Worm (Caenorhabditis elegans) whole organism, young adult: ENCODE data around the gene Y54G2A.12.

ENCODE experiments used
- B0019.2 ChIP-seq: fragments of 200-800 bp; sonication (Bioruptor generic); conservative IDR thresholded peaks from 2 replicates; pipeline ENCODE4 v1.3.6; 2022; ENCODE audit warnings: missing genetic modification reagents, missing genetic modification characterization, missing compliant biosample characterization
- D2030.7 ChIP-seq: fragments of 200-800 bp; sonication (Bioruptor generic); IDR thresholded peaks from 2 replicates; pipeline ENCODE4 v1.3.6; 2022; ENCODE audit warnings: missing genetic modification reagents, missing genetic modification characterization, missing compliant biosample characterization
- F33H1.4 ChIP-seq: fragments of 200-800 bp; sonication (Bioruptor generic); IDR thresholded peaks from 2 replicates; pipeline ENCODE4 v1.3.6; 2022; ENCODE audit warnings: missing genetic modification reagents, missing genetic modification characterization, missing compliant biosample characterization
- F39B2.1 ChIP-seq: fragments of 200-800 bp; sonication (Bioruptor generic); IDR thresholded peaks from 2 replicates; pipeline ENCODE4 v1.3.6; 2022; ENCODE audit warnings: missing genetic modification reagents, missing genetic modification characterization, missing compliant biosample characterization
- Y53F4B.3 ChIP-seq: fragments of 200-800 bp; sonication (Bioruptor generic); IDR thresholded peaks from 2 replicates; pipeline ENCODE4 v1.3.6; 2022; ENCODE audit warnings: missing genetic modification reagents, missing genetic modification characterization, missing compliant biosample characterization
- Y53G8AR.9 ChIP-seq: fragments of 200-800 bp; sonication (Bioruptor generic); conservative IDR thresholded peaks from 2 replicates; pipeline ENCODE4 v1.3.6; 2022; ENCODE audit warnings: missing genetic modification reagents, missing genetic modification characterization, missing compliant biosample characterization
- Y56A3A.18 ChIP-seq: fragments of 200-800 bp; sonication (Bioruptor generic); IDR thresholded peaks from 2 replicates; pipeline ENCODE4 v1.3.6; 2022; ENCODE audit warnings: missing genetic modification reagents, missing genetic modification characterization, missing compliant biosample characterization
- Y67H2A.10 ChIP-seq: fragments of 200-800 bp; sonication (Bioruptor generic); conservative IDR thresholded peaks from 2 replicates; pipeline ENCODE4 v1.3.6; 2022; ENCODE audit warnings: missing genetic modification reagents, missing genetic modification characterization, missing compliant biosample characterization
- Y79H2A.3 ChIP-seq: fragments of 200-800 bp; sonication (Bioruptor generic); conservative IDR thresholded peaks from 2 replicates; pipeline ENCODE4 v1.3.6; 2022; ENCODE audit warnings: missing genetic modification reagents, missing genetic modification characterization, missing compliant biosample characterization
- Y95B8A.8 ChIP-seq: fragments of 200-800 bp; sonication (Bioruptor generic); IDR thresholded peaks from 2 replicates; pipeline ENCODE4 v1.3.6; 2022; ENCODE audit warnings: missing genetic modification reagents, missing genetic modification characterization, missing compliant biosample characterization
- aptf-3 ChIP-seq: fragments of 200-800 bp; sonication (Bioruptor generic); IDR thresholded peaks from 2 replicates; pipeline ENCODE4 v1.3.6; 2022; ENCODE audit warnings: missing genetic modification characterization, missing compliant biosample characterization
- attf-3 ChIP-seq: fragments of 200-800 bp; sonication (Bioruptor generic); conservative IDR thresholded peaks from 2 replicates; pipeline ENCODE4 v1.3.6; 2022; ENCODE audit warnings: missing genetic modification reagents, missing genetic modification characterization, missing compliant biosample characterization
- attf-6 ChIP-seq: fragments of 200-800 bp; sonication (Bioruptor generic); IDR thresholded peaks from 2 replicates; pipeline ENCODE4 v1.3.6; 2022; ENCODE audit warnings: missing genetic modification reagents, missing genetic modification characterization, missing compliant biosample characterization
- bed-1 ChIP-seq: fragments of 200-800 bp; sonication (Bioruptor generic); IDR thresholded peaks from 2 replicates; pipeline ENCODE4 v1.3.6; 2022; ENCODE audit warnings: missing genetic modification reagents, missing genetic modification characterization, missing compliant biosample characterization
- ceh-100 ChIP-seq: fragments of 200-800 bp; sonication (Bioruptor generic); IDR thresholded peaks from 2 replicates; pipeline ENCODE4 v1.3.6; 2022; ENCODE audit warnings: missing genetic modification reagents, missing genetic modification characterization, missing compliant biosample characterization
- ceh-40 ChIP-seq: fragments of 200-800 bp; sonication (Bioruptor generic); IDR thresholded peaks from 2 replicates; pipeline ENCODE4 v1.3.6; 2022; ENCODE audit warnings: missing genetic modification characterization, missing compliant biosample characterization
- ceh-58 ChIP-seq: fragments of 200-800 bp; sonication (Bioruptor generic); IDR thresholded peaks from 2 replicates; pipeline ENCODE4 v1.3.6; 2022; ENCODE audit warnings: missing genetic modification characterization, missing compliant biosample characterization
- ceh-91 ChIP-seq: fragments of 200-800 bp; sonication (Bioruptor generic); IDR thresholded peaks from 2 replicates; pipeline ENCODE4 v1.3.6; 2022; ENCODE audit warnings: missing genetic modification reagents, missing genetic modification characterization, missing compliant biosample characterization
- dox-1 ChIP-seq: fragments of 200-800 bp; sonication (Bioruptor generic); IDR thresholded peaks from 2 replicates; pipeline ENCODE4 v1.3.6; 2022; ENCODE audit warnings: missing genetic modification reagents, missing genetic modification characterization, missing compliant biosample characterization
- egl-18 ChIP-seq: fragments of 200-800 bp; sonication (Bioruptor generic); IDR thresholded peaks from 2 replicates; pipeline ENCODE4 v1.3.6; 2022; ENCODE audit warnings: missing genetic modification reagents, missing genetic modification characterization, missing compliant biosample characterization
- ekl-4 ChIP-seq: fragments of 200-800 bp; sonication (Bioruptor generic); IDR thresholded peaks from 2 replicates; pipeline ENCODE4 v1.3.6; 2022; ENCODE audit warnings: missing genetic modification reagents, missing genetic modification characterization, missing compliant biosample characterization
- hsf-1 ChIP-seq: fragments of 200-800 bp; sonication (Bioruptor generic); IDR thresholded peaks from 2 replicates; pipeline ENCODE4 v1.3.6; 2022; ENCODE audit warnings: missing genetic modification reagents, missing genetic modification characterization, missing compliant biosample characterization
- let-607 ChIP-seq, 2 experiments: fragments of 200-800 bp in 1 of 2; sonication (Bioruptor generic) in 1 of 2; sonication (generic microtip) in 1 of 2; optimal IDR thresholded peaks; 2 replicates each; lab custom pipeline; 2016 to 2018; ENCODE audit warnings: mild to moderate bottlenecking in 2 of 2, missing compliant biosample characterization in 2 of 2, missing genetic modification characterization in 2 of 2, moderate library complexity in 2 of 2, missing genotype in 1 of 2
- lin-26 ChIP-seq: fragments of 200-800 bp; sonication (Bioruptor generic); IDR thresholded peaks from 2 replicates; pipeline ENCODE4 v1.3.6; 2022; ENCODE audit warnings: missing genetic modification reagents, missing genetic modification characterization, missing compliant biosample characterization
- lsy-27 ChIP-seq: sonication (generic microtip); optimal IDR thresholded peaks from 2 replicates; lab custom pipeline; 2017; ENCODE audit warnings: missing genetic modification characterization, mild to moderate bottlenecking, missing compliant biosample characterization, antibody characterized with exemption, missing genotype, borderline replicate concordance; ENCODE audit not compliant: insufficient read depth
- madf-3 ChIP-seq: fragments of 200-800 bp; sonication (Bioruptor generic); IDR thresholded peaks from 2 replicates; pipeline ENCODE4 v1.3.6; 2022; ENCODE audit warnings: missing genetic modification reagents, missing genetic modification characterization, missing compliant biosample characterization
- madf-6 ChIP-seq: fragments of 200-800 bp; sonication (Bioruptor generic); IDR thresholded peaks from 2 replicates; pipeline ENCODE4 v1.3.6; 2022; ENCODE audit warnings: missing genetic modification reagents, missing genetic modification characterization, missing compliant biosample characterization
- nfyb-1 ChIP-seq: fragments of 200-800 bp; sonication (Bioruptor generic); IDR thresholded peaks from 2 replicates; pipeline ENCODE4 v1.3.6; 2022; ENCODE audit warnings: missing genetic modification reagents, missing genetic modification characterization, missing compliant biosample characterization
- pbrm-1 ChIP-seq: fragments of 200-800 bp; sonication (Bioruptor generic); IDR thresholded peaks from 2 replicates; pipeline ENCODE4 v1.3.6; 2022; ENCODE audit warnings: missing genetic modification reagents, missing genetic modification characterization, missing compliant biosample characterization
- rcor-1 ChIP-seq: fragments of 200-800 bp; sonication (Bioruptor generic); IDR thresholded peaks from 2 replicates; pipeline ENCODE4 v1.3.6; 2022; ENCODE audit warnings: missing genetic modification reagents, missing genetic modification characterization, missing compliant biosample characterization
- ztf-25 ChIP-seq: fragments of 200-800 bp; sonication (Bioruptor generic); IDR thresholded peaks from 2 replicates; pipeline ENCODE4 v1.3.6; 2022; ENCODE audit warnings: missing genetic modification reagents, missing genetic modification characterization, missing compliant biosample characterization

Y54G2A.12 gene

DNA sequence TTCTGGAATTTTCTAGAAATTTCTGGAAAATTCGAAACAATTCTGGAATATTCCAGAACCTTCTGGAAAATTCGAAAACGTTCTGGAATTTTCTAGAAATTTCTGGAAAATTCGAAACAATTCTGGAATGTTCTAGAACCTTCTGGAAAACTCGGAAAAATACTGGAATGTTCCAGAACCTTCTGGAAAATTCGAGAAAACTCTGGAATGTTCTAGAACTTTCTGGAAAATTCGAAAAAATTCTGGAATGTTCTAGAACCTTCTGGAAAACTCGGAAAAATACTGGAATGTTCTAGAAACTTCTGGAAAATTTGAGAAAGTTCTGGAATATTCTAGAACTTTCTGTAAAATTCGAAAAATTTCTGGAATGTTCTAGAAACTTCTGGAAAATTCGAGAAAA lies 26.6 kb downstream of the Y54G2A.12 start (continued):
- peak; percentile 84 for TF ChIP-seq D2030.7 (GFP tag; lab: Robert Waterston, UW)
- peak; percentile 68 for TF ChIP-seq ceh-91 (GFP tag; lab: Robert Waterston, UW)
- TF ChIP-seq Y95B8A.8 (GFP tag; lab: Robert Waterston, UW), result peak; percentile 88
- peak; percentile 55; the same call in 1 of the 2 replicates for TF ChIP-seq attf-3
- peak; percentile 86 for TF ChIP-seq ceh-40
- peak; percentile 66; the same call in 1 of the 2 replicates for TF ChIP-seq Y53G8AR.9 (GFP tag; lab: Robert Waterston, UW)
- 0 out of 2 replicates have a peak, but pooled peaks have one; percentile 46 for TF ChIP-seq bed-1
- peak; percentile 99 for TF ChIP-seq hsf-1 (GFP tag; lab: Robert Waterston, UW)
- TF ChIP-seq B0019.2 (GFP tag; lab: Robert Waterston, UW), result peak; percentile 74
- TF ChIP-seq lin-26 (GFP tag; lab: Robert Waterston, UW), result peak; percentile 73
- peak; percentile 95 for TF ChIP-seq dox-1
- TF ChIP-seq Y79H2A.3, result peak; percentile 94

DNA sequence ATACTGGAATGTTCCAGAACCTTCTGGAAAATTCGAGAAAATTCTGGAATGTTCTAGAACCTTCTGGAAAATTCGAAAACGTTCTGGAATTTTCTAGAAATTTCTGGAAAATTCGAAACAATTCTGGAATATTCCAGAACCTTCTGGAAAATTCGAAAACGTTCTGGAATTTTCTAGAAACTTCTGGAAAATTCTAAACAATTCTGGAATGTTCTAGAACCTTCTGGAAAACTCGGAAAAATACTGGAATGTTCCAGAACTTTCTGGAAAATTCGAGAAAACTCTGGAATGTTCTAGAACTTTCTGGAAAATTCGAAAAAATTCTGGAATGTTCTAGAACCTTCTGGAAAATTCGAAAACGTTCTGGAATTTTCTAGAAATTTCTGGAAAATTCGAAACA lies 27.2 kb downstream of the Y54G2A.12 start:
- TF ChIP-seq B0019.2 (GFP tag; lab: Robert Waterston, UW) (peak; percentile 34; the same call in 1 of the 2 replicates), Y56A3A.18 (peak; percentile 49), Y53F4B.3 (peak; percentile 76), ztf-25 (GFP tag; lab: Robert Waterston, UW) (0 out of 2 replicates have a peak, but pooled peaks have one; percentile 58), ceh-40 (peak; percentile 84), pbrm-1 (GFP tag; lab: Robert Waterston, UW) (peak; percentile 41; the same call in 1 of the 2 replicates), aptf-3 (GFP tag; lab: Robert Waterston, UW) (peak; percentile 87), madf-3 (GFP tag; lab: Robert Waterston, UW) (peak; percentile 72; the same call in 1 of the 2 replicates), ekl-4 (GFP tag; lab: Robert Waterston, UW) (peak; percentile 90), ceh-91 (GFP tag; lab: Robert Waterston, UW) (peak; percentile 32; the same call in 1 of the 2 replicates), F39B2.1 (GFP tag; lab: Robert Waterston, UW) (peak; percentile 89), rcor-1 (peak; percentile 53; the same call in 1 of the 2 replicates), ceh-100 (peak; percentile 50; the same call in 1 of the 2 replicates), nfyb-1 (GFP tag; lab: Robert Waterston, UW) (peak; percentile 64; the same call in 1 of the 2 replicates), hsf-1 (GFP tag; lab: Robert Waterston, UW) (peak; percentile 99), egl-18 (GFP tag; lab: Robert Waterston, UW) (peak; percentile 67; the same call in 1 of the 2 replicates), Y95B8A.8 (GFP tag; lab: Robert Waterston, UW) (peak; percentile 86), attf-6 (GFP tag; lab: Robert Waterston, UW) (0 out of 2 replicates have a peak, but pooled peaks have one; percentile 32), Y67H2A.10 (GFP tag; lab: Robert Waterston, UW) (peak; percentile 32; the same call in 1 of the 2 replicates), dox-1 (peak; percentile 77), F33H1.4 (peak; percentile 46; the same call in 1 of the 2 replicates), madf-6 (GFP tag; lab: Robert Waterston, UW) (peak; percentile 63), Y79H2A.3 (peak; percentile 71; the same call in 1 of the 2 replicates), D2030.7 (GFP tag; lab: Robert Waterston, UW) (peak; percentile 72)

DNA sequence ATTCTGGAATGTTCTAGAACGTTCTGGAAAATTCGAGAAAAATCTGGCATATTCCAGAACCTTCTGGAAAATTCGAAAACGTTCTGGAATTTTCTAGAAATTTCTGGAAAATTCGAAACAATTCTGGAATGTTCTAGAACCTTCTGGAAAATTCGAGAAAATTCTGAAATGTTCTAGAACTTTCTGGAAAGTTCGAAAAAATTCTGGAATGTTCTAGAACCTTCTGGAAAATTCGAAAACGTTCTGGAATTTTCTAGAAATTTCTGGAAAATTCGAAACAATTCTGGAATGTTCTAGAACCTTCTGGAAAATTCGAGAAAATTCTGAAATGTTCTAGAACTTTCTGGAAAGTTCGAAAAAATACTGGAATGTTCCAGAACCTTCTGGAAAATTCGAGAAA lies 27.8 kb downstream of the Y54G2A.12 start:
- TF ChIP-seq hsf-1 (GFP tag; lab: Robert Waterston, UW), result peak; percentile 93

DNA sequence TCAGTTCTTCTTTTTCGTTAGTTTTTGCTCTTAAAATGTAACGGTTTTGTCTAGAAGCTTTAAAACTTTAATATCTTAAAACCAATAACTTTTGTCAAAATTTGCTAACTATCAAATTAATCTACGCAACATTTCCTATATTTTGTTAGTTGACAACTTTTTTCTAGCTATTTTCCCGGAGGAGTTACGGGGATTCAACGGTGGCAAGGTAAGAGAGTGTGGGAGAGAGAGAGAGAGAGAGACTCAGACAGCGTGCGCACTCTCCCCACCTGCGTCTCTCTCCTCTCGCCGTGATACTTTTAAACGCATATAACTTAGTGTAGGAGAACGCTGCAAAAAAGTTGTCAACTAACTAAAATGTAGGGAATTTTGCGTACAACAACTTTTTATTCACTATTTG lies 29.1 kb downstream of the Y54G2A.12 start:
- TF ChIP-seq Y79H2A.3, result no peak

DNA sequence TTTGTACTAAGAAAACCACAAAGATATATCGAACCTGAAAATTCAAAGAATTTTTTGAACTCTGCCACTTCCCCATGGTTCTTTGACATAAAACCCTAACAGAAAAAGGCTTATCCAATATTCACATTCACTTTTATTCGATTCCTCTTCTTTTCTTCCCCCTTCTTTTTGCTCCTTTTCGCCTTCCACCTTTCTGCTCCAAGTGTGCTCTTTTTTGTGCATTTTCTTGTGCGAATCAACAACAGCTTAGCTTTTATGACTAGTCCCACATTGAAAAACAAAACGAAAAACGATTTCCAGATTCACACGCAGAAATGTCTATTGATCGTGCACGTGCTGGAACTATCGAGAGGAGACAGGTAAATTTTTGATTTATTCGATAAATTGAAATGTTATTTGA lies 31.1 kb downstream of the Y54G2A.12 start, which contains the start of gene Y54G2A.41:
Gene Y54G2A.41 (plus strand): TSS at position 301 of the 400 bp plus-strand sequence.
- TF ChIP-seq F39B2.1 (GFP tag; lab: Robert Waterston, UW) (no peak), let-607 (tag; optimal IDR thresholded peaks at IDR 0.05; lab: Kevin White, UChicago) (no peak), lsy-27 (tag; lab: Kevin White, UChicago) (no peak), ceh-58 (GFP tag; lab: Robert Waterston, UW) (no peak)
